Worm (Caenorhabditis elegans): ENCODE data around the gene ife-5.

Gene ife-5

ce11 chrII:12257095-12257494 is 23.4 kb upstream of the ife-5 start:
- TF ChIP-seq sea-1 (GFP tag; conservative IDR thresholded peaks at IDR 0.05), result no peak
- TF ChIP-seq flt-1 (GFP tag; IDR thresholded peaks at IDR 0.05), result no peak
- TF ChIP-seq ama-1 (optimal IDR thresholded peaks at IDR 0.05), result no peak
- no peak for TF ChIP-seq pes-1 (GFP tag; IDR thresholded peaks at IDR 0.05)
- TF ChIP-seq ceh-13 (GFP tag; optimal IDR thresholded peaks at IDR 0.05), result no peak
- no peak for TF ChIP-seq F13C5.2 (tag; optimal IDR thresholded peaks at IDR 0.05)

- TF ChIP-seq tbx-37 (GFP tag; conservative IDR thresholded peaks at IDR 0.05) (no peak), F13C5.2 (tag; optimal IDR thresholded peaks at IDR 0.05) (no peak), aly-1 (tag; optimal IDR thresholded peaks at IDR 0.05) (no peak), ama-1 (optimal IDR thresholded peaks at IDR 0.05) (no peak), ets-7 (tag; optimal IDR thresholded peaks at IDR 0.05) (no peak), pes-1 (GFP tag; IDR thresholded peaks at IDR 0.05) (no peak), scrt-1 (GFP tag; IDR thresholded peaks at IDR 0.05) (no peak), ceh-13 (GFP tag; optimal IDR thresholded peaks at IDR 0.05) (no peak), tbx-11 (GFP tag; IDR thresholded peaks at IDR 0.05) (no peak), flt-1 (GFP tag; IDR thresholded peaks at IDR 0.05) (no peak)
These were observed 19.9 kb upstream of the ife-5 start for ce11 chrII:12260538-12260937.

DNA sequence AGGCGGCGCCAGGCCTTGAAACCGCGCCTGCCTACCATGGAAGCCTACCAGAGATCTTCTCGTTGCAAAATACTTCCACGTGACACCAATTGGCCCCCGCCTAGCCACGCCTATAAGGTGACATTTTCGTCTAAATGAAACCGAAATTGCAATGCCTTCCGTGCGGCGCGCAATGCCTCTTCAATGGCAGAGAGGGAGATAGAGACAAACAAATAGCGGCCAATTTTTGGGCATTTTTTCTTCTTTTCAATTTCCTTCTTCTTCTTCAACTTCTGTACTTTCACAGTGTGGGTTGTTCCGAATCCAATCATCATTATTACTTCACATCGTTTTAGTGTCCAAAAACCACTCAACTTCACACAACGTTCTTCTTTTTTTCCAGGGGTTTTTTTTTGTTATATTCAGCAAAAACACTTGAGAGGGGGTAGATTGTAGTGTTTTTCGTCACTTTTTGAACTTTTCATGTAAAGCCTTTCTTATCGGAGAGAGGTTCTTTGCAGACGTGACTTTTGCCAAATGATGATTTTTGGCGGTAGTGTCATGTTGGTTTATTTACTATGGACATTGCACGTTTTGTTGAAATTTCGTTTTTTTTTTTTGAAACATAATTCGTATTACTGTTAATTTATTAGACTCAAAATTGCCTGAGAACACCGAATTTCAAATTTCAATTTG is 19.2 kb upstream of the ife-5 start:
- TF ChIP-seq pes-1 (GFP tag; IDR thresholded peaks at IDR 0.05) (no peak), sea-1 (GFP tag; conservative IDR thresholded peaks at IDR 0.05) (no peak), ceh-36 (tag; optimal IDR thresholded peaks at IDR 0.05) (no peak), tbx-11 (GFP tag; IDR thresholded peaks at IDR 0.05) (no peak), B0310.2 (tag; optimal IDR thresholded peaks at IDR 0.05) (no peak), F13C5.2 (tag; optimal IDR thresholded peaks at IDR 0.05) (no peak), ama-1 (optimal IDR thresholded peaks at IDR 0.05) (no peak), ceh-13 (GFP tag; optimal IDR thresholded peaks at IDR 0.05) (no peak)

DNA sequence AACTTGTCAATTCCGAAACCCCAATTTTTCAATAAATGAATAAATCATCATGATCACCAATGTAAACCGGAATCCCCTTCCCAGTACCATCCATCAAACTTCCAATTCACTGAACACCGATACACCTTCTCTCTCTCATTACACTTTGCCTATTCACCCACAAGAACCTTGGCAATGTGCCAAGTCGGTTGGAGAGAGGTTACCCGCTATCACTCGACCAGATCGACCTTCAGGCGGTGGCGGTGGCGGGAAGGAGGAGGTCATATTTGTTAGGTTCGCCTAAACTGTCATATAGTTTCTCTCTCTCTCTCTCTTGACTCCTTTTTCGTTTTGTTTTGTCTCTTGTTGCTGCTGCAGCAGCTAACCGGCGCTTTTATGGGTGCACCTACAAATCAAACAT is 17.9 kb upstream of the ife-5 start:
- no peak for TF ChIP-seq flt-1 (GFP tag; IDR thresholded peaks at IDR 0.05)
- no peak for TF ChIP-seq hmbx-1 (tag; optimal IDR thresholded peaks at IDR 0.05)
- 0 out of 2 replicates have a peak, but pooled peaks have one; percentile 13 for TF ChIP-seq sea-1 (GFP tag; conservative IDR thresholded peaks at IDR 0.05)
- TF ChIP-seq hmg-4 (GFP tag; optimal IDR thresholded peaks at IDR 0.05), result peak; percentile 50
- TF ChIP-seq ceh-13 (GFP tag; optimal IDR thresholded peaks at IDR 0.05), result no peak
- TF ChIP-seq aly-1 (tag; optimal IDR thresholded peaks at IDR 0.05), result no peak

DNA sequence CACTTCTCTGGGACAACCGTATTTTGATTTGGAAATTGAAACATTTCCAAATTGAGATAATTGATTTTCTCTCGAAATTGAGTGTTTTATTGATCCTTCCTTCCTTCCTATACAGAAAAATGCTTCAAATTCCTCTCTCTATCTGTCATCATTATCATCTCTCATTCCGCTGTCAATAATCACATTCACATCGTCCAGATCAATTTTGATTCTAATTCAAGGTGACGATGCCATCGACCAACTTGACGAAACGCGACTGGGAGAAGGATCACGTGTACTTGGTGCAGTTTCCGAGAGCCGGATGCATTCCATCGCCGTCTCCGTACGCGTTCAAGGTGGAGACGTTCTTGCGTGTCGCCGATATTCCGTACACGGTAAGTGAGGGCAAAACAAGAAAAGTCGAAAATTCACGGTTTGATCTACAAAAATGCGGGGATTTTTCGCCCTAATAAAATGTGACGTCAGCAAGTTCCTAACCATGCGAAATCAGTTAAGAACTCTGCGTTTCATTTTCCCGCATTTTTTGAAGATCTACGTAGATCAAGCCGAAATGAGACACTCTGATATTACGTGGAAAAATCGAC is 16.4 kb upstream of the ife-5 start, which contains the start of gene faxc-1:
faxc-1 (plus strand) TSS at position 222 of the 584 bp plus-strand sequence.
- TF ChIP-seq ets-7 (tag; optimal IDR thresholded peaks at IDR 0.05) (no peak), F13C5.2 (tag; optimal IDR thresholded peaks at IDR 0.05) (no peak), scrt-1 (GFP tag; IDR thresholded peaks at IDR 0.05) (no peak), tbx-37 (GFP tag; conservative IDR thresholded peaks at IDR 0.05) (no peak), ama-1 (optimal IDR thresholded peaks at IDR 0.05) (no peak), hmbx-1 (tag; optimal IDR thresholded peaks at IDR 0.05) (no peak), hnd-1 (tag; optimal IDR thresholded peaks at IDR 0.05) (no peak), tra-4 (tag; optimal IDR thresholded peaks at IDR 0.05) (no peak)

DNA sequence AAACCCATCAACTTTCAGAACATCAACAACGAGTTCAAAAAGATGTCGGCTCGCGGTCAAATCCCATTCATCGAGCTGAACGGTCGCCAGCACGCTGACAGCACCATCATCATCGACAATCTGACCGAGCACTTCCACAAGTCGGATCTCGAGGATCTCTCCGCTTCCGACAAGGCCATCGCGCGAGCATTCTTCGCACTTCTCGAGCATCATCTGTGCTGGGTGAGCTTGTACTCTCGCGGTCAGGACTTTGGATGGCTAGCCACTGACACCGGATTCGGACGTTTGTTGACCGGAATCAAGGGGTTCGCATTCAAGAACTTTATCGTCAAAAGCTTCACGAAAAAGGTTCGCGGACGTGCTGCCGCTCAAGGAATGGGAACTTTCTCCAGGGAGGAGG is 15.6 kb upstream of the ife-5 start:
- TF ChIP-seq sea-1 (GFP tag; conservative IDR thresholded peaks at IDR 0.05) (no peak), B0310.2 (tag; optimal IDR thresholded peaks at IDR 0.05) (no peak), ama-1 (optimal IDR thresholded peaks at IDR 0.05) (no peak), tra-4 (tag; optimal IDR thresholded peaks at IDR 0.05) (no peak), ets-7 (tag; optimal IDR thresholded peaks at IDR 0.05) (no peak), hmg-4 (GFP tag; optimal IDR thresholded peaks at IDR 0.05) (no peak), ceh-13 (GFP tag; optimal IDR thresholded peaks at IDR 0.05) (no peak), hmbx-1 (tag; optimal IDR thresholded peaks at IDR 0.05) (no peak), pes-1 (GFP tag; IDR thresholded peaks at IDR 0.05) (no peak), flt-1 (GFP tag; IDR thresholded peaks at IDR 0.05) (no peak), ceh-36 (tag; optimal IDR thresholded peaks at IDR 0.05) (no peak), tbx-37 (GFP tag; conservative IDR thresholded peaks at IDR 0.05) (no peak), tbx-11 (GFP tag; IDR thresholded peaks at IDR 0.05) (no peak), F13C5.2 (tag; optimal IDR thresholded peaks at IDR 0.05) (no peak)

- no peak for TF ChIP-seq ama-1 (optimal IDR thresholded peaks at IDR 0.05)
- TF ChIP-seq F13C5.2 (tag; optimal IDR thresholded peaks at IDR 0.05), result no peak
- TF ChIP-seq flt-1 (GFP tag; IDR thresholded peaks at IDR 0.05), result no peak
- no peak for TF ChIP-seq tbx-11 (GFP tag; IDR thresholded peaks at IDR 0.05)
- no peak for TF ChIP-seq hmg-4 (GFP tag; optimal IDR thresholded peaks at IDR 0.05)
- no peak for TF ChIP-seq scrt-1 (GFP tag; IDR thresholded peaks at IDR 0.05)
- TF ChIP-seq ceh-36 (tag; optimal IDR thresholded peaks at IDR 0.05), result no peak
- TF ChIP-seq tra-4 (tag; optimal IDR thresholded peaks at IDR 0.05), result no peak
- no peak for TF ChIP-seq hmbx-1 (tag; optimal IDR thresholded peaks at IDR 0.05)
- TF ChIP-seq sea-1 (GFP tag; conservative IDR thresholded peaks at IDR 0.05), result no peak
- TF ChIP-seq pes-1 (GFP tag; IDR thresholded peaks at IDR 0.05), result no peak
- no peak for TF ChIP-seq ets-7 (tag; optimal IDR thresholded peaks at IDR 0.05)
- TF ChIP-seq aly-1 (tag; optimal IDR thresholded peaks at IDR 0.05), result no peak
- no peak for TF ChIP-seq hnd-1 (tag; optimal IDR thresholded peaks at IDR 0.05)
- no peak for TF ChIP-seq ceh-13 (GFP tag; optimal IDR thresholded peaks at IDR 0.05)
These were observed 14.3 kb upstream of the ife-5 start, which contains the start of gene tric-1B.1 for ce11 chrII:12266145-12266544. Gene tric-1B.1, minus strand, starts transcription at chrII:12266245.

ce11 chrII:12266797-12267196 is 13.7 kb upstream of the ife-5 start:
- no peak for TF ChIP-seq scrt-1 (GFP tag; IDR thresholded peaks at IDR 0.05)
- TF ChIP-seq tbx-11 (GFP tag; IDR thresholded peaks at IDR 0.05), result no peak
- no peak for TF ChIP-seq ets-7 (tag; optimal IDR thresholded peaks at IDR 0.05)
- no peak for TF ChIP-seq ceh-36 (tag; optimal IDR thresholded peaks at IDR 0.05)
- no peak for TF ChIP-seq tra-4 (tag; optimal IDR thresholded peaks at IDR 0.05)
- no peak for TF ChIP-seq flt-1 (GFP tag; IDR thresholded peaks at IDR 0.05)
- TF ChIP-seq hmg-4 (GFP tag; optimal IDR thresholded peaks at IDR 0.05), result no peak
- TF ChIP-seq ama-1 (optimal IDR thresholded peaks at IDR 0.05), result no peak
- no peak for TF ChIP-seq F13C5.2 (tag; optimal IDR thresholded peaks at IDR 0.05)
- no peak for TF ChIP-seq hnd-1 (tag; optimal IDR thresholded peaks at IDR 0.05)
- TF ChIP-seq aly-1 (tag; optimal IDR thresholded peaks at IDR 0.05), result no peak
- no peak for TF ChIP-seq sea-1 (GFP tag; conservative IDR thresholded peaks at IDR 0.05)
- TF ChIP-seq B0310.2 (tag; optimal IDR thresholded peaks at IDR 0.05), result no peak
- TF ChIP-seq hmbx-1 (tag; optimal IDR thresholded peaks at IDR 0.05), result no peak
- TF ChIP-seq pes-1 (GFP tag; IDR thresholded peaks at IDR 0.05), result no peak
- TF ChIP-seq tbx-37 (GFP tag; conservative IDR thresholded peaks at IDR 0.05), result no peak
- no peak for TF ChIP-seq ceh-13 (GFP tag; optimal IDR thresholded peaks at IDR 0.05)

All from whole organism, early embryonic.